Fruit fly (Drosophila melanogaster) whole organism, prepupa: ENCODE results near the gene CG14840.

Experiments used
- CG10669 ChIP-seq: fragments of 200-800 bp; sonication (Bioruptor generic); optimal IDR thresholded peaks from 3 replicates; lab custom pipeline; 2018; ENCODE audit warnings: missing biosample characterization, mild to moderate bottlenecking, missing genetic modification characterization, moderate library complexity
- CG11294 ChIP-seq: fragments of 200-800 bp; sonication (Bioruptor generic); IDR thresholded peaks from 2 replicates; pipeline ENCODE4 v1.3.6; 2022; ENCODE audit warnings: missing biosample characterization, missing genetic modification characterization
- CG16779 ChIP-seq: fragments of 200-800 bp; sonication (Bioruptor generic); optimal IDR thresholded peaks from 3 replicates; lab custom pipeline; 2017; ENCODE audit warnings: missing biosample characterization, mild to moderate bottlenecking, missing genetic modification characterization
- CG6854 ChIP-seq: fragments of 200-800 bp; sonication (Bioruptor generic); optimal IDR thresholded peaks from 2 replicates; lab custom pipeline; 2017; ENCODE audit warnings: missing biosample characterization, mild to moderate bottlenecking, missing genetic modification characterization

dm6 chr3R:14217839-14218238 is 43.2 kb downstream of the CG14840 start, which contains the start of gene CG9649:
- TF ChIP-seq CG10669 (GFP tag; lab: Kevin White, UChicago) (no peak), CG11294 (no peak), CG16779 (tag; lab: Kevin White, UChicago) (no peak), CG6854 (GFP tag; lab: Kevin White, UChicago) (no peak)
